Worm (Caenorhabditis elegans): ENCODE measurements around the gene ZK930.2.

- no peak for TF ChIP-seq tbx-2 (tag; optimal IDR thresholded peaks at IDR 0.05)
- TF ChIP-seq nhr-76 (tag; optimal IDR thresholded peaks at IDR 0.05) = no peak
- peak; percentile 64 for TF ChIP-seq lin-14 (GFP tag; optimal IDR thresholded peaks at IDR 0.05)
- no peak for TF ChIP-seq lin-39 (tag; optimal IDR thresholded peaks at IDR 0.05)
- TF ChIP-seq lin-13 (GFP tag; optimal IDR thresholded peaks at IDR 0.05) = no peak
- TF ChIP-seq sox-4 (tag; optimal IDR thresholded peaks at IDR 0.05) = no peak
- peak in 1 of 2 experiments; percentile 37 for TF ChIP-seq ztf-11 (tag; optimal IDR thresholded peaks at IDR 0.05)
- no peak for TF ChIP-seq snpc-4 (tag; optimal IDR thresholded peaks at IDR 0.05)
- no peak for TF ChIP-seq ztf-4 (tag; optimal IDR thresholded peaks at IDR 0.05)
These were observed 12.5 kb downstream of the ZK930.2 start for ce11 chrII:11880456-11881353.

All from whole organism, L1 larva.